Fruit fly (Drosophila melanogaster) Kc167 (cell line): Measurements from ENCODE around the gene NPF.

ENCODE experiments used
- psq ChIP-seq: fragments of >200 bp; optimal IDR thresholded peaks from 2 replicates; lab custom pipeline; 2017; ENCODE audit warnings: missing external identifiers
- ttk ChIP-seq: sonication (Bioruptor generic); optimal IDR thresholded peaks from 2 replicates; lab custom pipeline; 2017; ENCODE audit warnings: missing external identifiers

dm6 chr3R:16655000-16655493 is 46.0 kb downstream of the NPF start:
- no peak for TF ChIP-seq psq (lab: Kevin White, UChicago)
- TF ChIP-seq ttk, result no peak
